Worm (Caenorhabditis elegans): ENCODE results near the gene C33A12.3.

Gene C33A12.3

DNA sequence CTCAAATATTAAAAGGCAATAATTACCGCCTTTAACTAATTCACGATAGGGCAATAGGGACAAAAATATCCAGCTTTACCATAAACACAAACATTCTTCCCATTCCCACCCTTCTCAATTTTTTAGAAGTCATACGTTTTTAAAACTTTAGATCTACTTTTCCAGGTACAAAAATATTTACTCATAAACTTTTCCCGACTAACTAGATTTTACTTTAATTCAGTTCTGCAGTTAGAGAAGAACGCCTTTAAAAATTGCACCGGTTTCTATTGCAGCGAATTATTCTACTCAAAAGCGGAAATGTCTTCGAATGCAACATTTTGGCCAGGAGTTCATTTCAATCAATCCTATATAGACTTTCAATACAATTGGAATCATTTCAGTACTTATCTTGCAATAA, 16.5 kb downstream of the C33A12.3 start, which contains the start of gene sru-3:
TSS of gene sru-3 (plus strand) at position 301 of the 400 bp plus-strand sequence.
- TF ChIP-seq F13H6.1 (tag; optimal IDR thresholded peaks at IDR 0.05) (no peak), ceh-34 (tag; optimal IDR thresholded peaks at IDR 0.05) (no peak), ets-4 (tag; optimal IDR thresholded peaks at IDR 0.05) (no peak), che-1 (tag; optimal IDR thresholded peaks at IDR 0.05) (no peak), hlh-8 (tag; optimal IDR thresholded peaks at IDR 0.05) (no peak), unc-55 (GFP tag; optimal IDR thresholded peaks at IDR 0.05) (no peak), K02D7.2 (tag; optimal IDR thresholded peaks at IDR 0.05) (no peak), dmd-4 (tag; optimal IDR thresholded peaks at IDR 0.05; ENCODE audit: borderline replicate concordance) (no peak), T23F11.4 (GFP tag; optimal IDR thresholded peaks at IDR 0.05) (no peak), pax-1 (tag; optimal IDR thresholded peaks at IDR 0.05) (no peak), eyg-1 (tag; optimal IDR thresholded peaks at IDR 0.05) (no peak), lim-6 (tag; optimal IDR thresholded peaks at IDR 0.05) (no peak), pat-9 (tag; optimal IDR thresholded peaks at IDR 0.05) (no peak), ceh-6 (GFP tag; optimal IDR thresholded peaks at IDR 0.05) (no peak), syd-9 (tag; optimal IDR thresholded peaks at IDR 0.05) (no peak), sox-2 (GFP tag; IDR thresholded peaks at IDR 0.05) (no peak), unc-3 (GFP tag; conservative IDR thresholded peaks at IDR 0.05) (no peak), unc-3 (tag; optimal IDR thresholded peaks at IDR 0.05) (no peak), ceh-24 (tag; optimal IDR thresholded peaks at IDR 0.05) (no peak)

DNA sequence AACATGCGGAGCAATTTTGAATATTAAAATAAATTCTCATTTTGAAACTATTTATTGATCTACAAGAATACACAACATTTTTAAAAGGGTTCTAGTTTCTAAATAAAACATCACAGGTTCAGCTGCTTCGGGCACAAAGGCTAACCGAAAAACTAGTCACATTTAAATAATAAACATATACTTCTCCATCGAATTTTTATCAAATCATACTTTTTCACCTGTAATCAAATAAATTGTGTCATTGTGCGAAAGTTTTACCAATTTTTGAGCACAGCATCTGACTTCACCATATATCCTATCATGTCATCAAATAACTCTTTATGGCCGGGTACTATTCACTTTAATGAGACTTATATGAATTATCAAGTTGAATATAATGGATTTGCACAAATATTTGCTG, 22.5 kb downstream of the C33A12.3 start, which contains the start of gene sru-6:
TSS of gene sru-6 (plus strand) at position 301 of the 400 bp plus-strand sequence.
- TF ChIP-seq hlh-6 (tag; optimal IDR thresholded peaks at IDR 0.05), result no peak
- TF ChIP-seq ref-2 (tag; optimal IDR thresholded peaks at IDR 0.05), result no peak
- no peak for TF ChIP-seq npax-4 (tag; optimal IDR thresholded peaks at IDR 0.05)
- no peak for TF ChIP-seq pat-9 (tag; optimal IDR thresholded peaks at IDR 0.05)
- no peak for TF ChIP-seq ttx-3 (tag; optimal IDR thresholded peaks at IDR 0.05)
- TF ChIP-seq Y22D7AL.16 (tag; optimal IDR thresholded peaks at IDR 0.05), result no peak
- TF ChIP-seq lim-6 (tag; optimal IDR thresholded peaks at IDR 0.05), result no peak
- TF ChIP-seq hlh-8 (tag; optimal IDR thresholded peaks at IDR 0.05), result no peak
- no peak for TF ChIP-seq unc-86 (tag; optimal IDR thresholded peaks at IDR 0.05)
- no peak for TF ChIP-seq syd-9 (tag; optimal IDR thresholded peaks at IDR 0.05)
- no peak for TF ChIP-seq dve-1 (tag; optimal IDR thresholded peaks at IDR 0.05)
- no peak for TF ChIP-seq hlh-13 (GFP tag; optimal IDR thresholded peaks at IDR 0.05)
- no peak for TF ChIP-seq pha-4 (tag; optimal IDR thresholded peaks at IDR 0.05)

DNA sequence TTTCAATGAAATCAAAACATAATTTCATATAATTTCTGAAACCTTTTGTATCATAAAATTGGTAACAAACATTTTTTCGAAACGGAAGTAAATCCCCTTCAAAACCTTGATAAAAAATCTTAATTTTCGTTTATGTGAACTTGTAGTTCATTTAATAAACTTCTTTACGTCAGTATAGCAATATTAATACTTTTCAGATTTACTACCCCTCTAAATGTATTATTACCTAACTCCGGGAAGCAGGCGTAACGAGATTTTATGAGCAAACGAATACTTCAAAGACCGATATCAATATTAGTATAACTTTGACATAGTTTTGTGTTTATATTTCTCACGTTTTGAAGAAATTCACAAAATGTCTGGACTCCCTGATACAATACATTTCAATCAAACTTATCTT, 24.5 kb downstream of the C33A12.3 start, which contains the start of gene sru-1:
TSS of gene sru-1 (plus strand) at position 301 of the 400 bp plus-strand sequence.
- TF ChIP-seq pha-2 (tag; optimal IDR thresholded peaks at IDR 0.05) (no peak), sdc-2 (tag; optimal IDR thresholded peaks at IDR 0.05) (no peak)

DNA sequence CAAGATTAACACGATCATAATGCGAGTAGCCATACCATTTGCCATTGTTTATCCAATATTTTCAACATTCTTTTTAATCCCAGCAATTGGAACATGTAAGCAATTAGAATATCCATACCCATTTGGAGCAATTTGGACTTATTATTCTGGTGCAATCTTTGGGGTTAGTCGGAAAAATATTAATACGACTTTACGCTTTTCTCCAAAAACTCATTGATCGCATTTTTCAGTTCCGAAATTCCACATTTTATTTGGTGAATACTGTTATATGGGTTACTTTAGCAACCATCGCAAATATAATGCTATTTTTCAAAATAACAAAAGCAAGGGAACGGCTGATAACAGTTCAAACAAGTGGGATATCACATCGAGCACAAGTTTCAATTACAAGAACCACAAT, 26.0 kb downstream of the C33A12.3 start:
- TF ChIP-seq C38D4.7 (GFP tag; optimal IDR thresholded peaks at IDR 0.05) (no peak), nhr-11 (tag; optimal IDR thresholded peaks at IDR 0.05) (no peak), ceh-9 (tag; optimal IDR thresholded peaks at IDR 0.05) (no peak), syd-9 (tag; optimal IDR thresholded peaks at IDR 0.05) (no peak), che-1 (tag; optimal IDR thresholded peaks at IDR 0.05) (no peak), dmd-4 (tag; optimal IDR thresholded peaks at IDR 0.05; ENCODE audit: borderline replicate concordance) (no peak), pha-2 (tag; optimal IDR thresholded peaks at IDR 0.05) (no peak), dve-1 (tag; optimal IDR thresholded peaks at IDR 0.05) (no peak), sox-4 (tag; optimal IDR thresholded peaks at IDR 0.05) (no peak), odd-2 (tag; optimal IDR thresholded peaks at IDR 0.05) (no peak), hlh-15 (tag; optimal IDR thresholded peaks at IDR 0.05) (no peak), pat-9 (tag; optimal IDR thresholded peaks at IDR 0.05) (no peak), npax-4 (tag; optimal IDR thresholded peaks at IDR 0.05) (no peak), hlh-13 (GFP tag; optimal IDR thresholded peaks at IDR 0.05) (no peak), ceh-30 (tag; optimal IDR thresholded peaks at IDR 0.05) (no peak), tbx-7 (tag; optimal IDR thresholded peaks at IDR 0.05) (no peak), pha-4 (tag; optimal IDR thresholded peaks at IDR 0.05) (no peak), Y22D7AL.16 (tag; optimal IDR thresholded peaks at IDR 0.05) (no peak), fax-1 (tag; optimal IDR thresholded peaks at IDR 0.05) (no peak)

All from whole organism, late embryonic.